Worm (Caenorhabditis elegans) whole organism, mixed stage, embryonic: Measurements from ENCODE around the gene K10D11.4.

Experiments used
- blmp-1 ChIP-seq: fragments of 150-350 bp; optimal IDR thresholded peaks from 2 replicates; lab custom pipeline; 2014; ENCODE audit warnings: missing biosample characterization, missing genetic modification characterization
- ceh-43 ChIP-seq: fragments of 200-800 bp; sonication (Bioruptor generic); optimal IDR thresholded peaks from 2 replicates; lab custom pipeline; 2018; ENCODE audit warnings: mild to moderate bottlenecking, missing genetic modification characterization, moderate library complexity, missing compliant biosample characterization
- drap-1 ChIP-seq: fragments of 200-800 bp; sonication (Bioruptor generic); optimal IDR thresholded peaks from 3 replicates; lab custom pipeline; 2018; ENCODE audit warnings: mild to moderate bottlenecking, missing genetic modification characterization, missing compliant biosample characterization
- ham-2 ChIP-seq: fragments of 200-800 bp; sonication (Bioruptor generic); optimal IDR thresholded peaks from 2 replicates; lab custom pipeline; 2018; ENCODE audit warnings: mild to moderate bottlenecking, missing genetic modification characterization, missing compliant biosample characterization
- hlh-1 ChIP-seq: fragments of 150-350 bp; optimal IDR thresholded peaks from 2 replicates; lab custom pipeline; 2014; ENCODE audit warnings: missing biosample characterization, missing genetic modification reagents, missing genetic modification characterization
- lsy-2 ChIP-seq: fragments of 150-350 bp; optimal IDR thresholded peaks from 2 replicates; lab custom pipeline; 2014; ENCODE audit warnings: missing biosample characterization, missing genetic modification characterization
- unc-39 ChIP-seq: fragments of 150-350 bp; optimal IDR thresholded peaks from 2 replicates; lab custom pipeline; 2014; ENCODE audit warnings: missing biosample characterization, missing genetic modification characterization
- unc-62 ChIP-seq: fragments of 150-350 bp; optimal IDR thresholded peaks from 2 replicates; lab custom pipeline; 2014; ENCODE audit warnings: missing biosample characterization, missing genetic modification reagents, missing genetic modification characterization

ce11 chrIV:13013711-13014341 is 19.6 kb upstream of the K10D11.4 start:
- TF ChIP-seq unc-39 (tag; lab: Kevin White, UChicago), result no peak
- no peak for TF ChIP-seq unc-62 (GFP tag; lab: Kevin White, UChicago)
- no peak for TF ChIP-seq drap-1 (GFP tag; lab: Kevin White, UChicago)
- no peak for TF ChIP-seq ham-2
- TF ChIP-seq lsy-2, result no peak
- no peak for TF ChIP-seq hlh-1 (tag; lab: Kevin White, UChicago)
- TF ChIP-seq ceh-43 (GFP tag; lab: Kevin White, UChicago), result no peak
- no peak for TF ChIP-seq blmp-1 (tag; lab: Kevin White, UChicago)
